Fruit fly (Drosophila melanogaster) whole organism, pupa: Measurements from ENCODE around the gene CG3061.

ENCODE experiments used
- CG10348 ChIP-seq: fragments of 200-800 bp; sonication (Bioruptor generic); IDR thresholded peaks from 2 replicates; pipeline ENCODE4 v1.3.6; 2022; ENCODE audit warnings: missing biosample characterization, missing genetic modification characterization
- CG12605 ChIP-seq: fragments of 200-800 bp; sonication (Bioruptor generic); IDR thresholded peaks from 2 replicates; pipeline ENCODE4 v1.3.6; 2022; ENCODE audit warnings: missing biosample characterization, missing genetic modification characterization
- CG13204 ChIP-seq: fragments of 200-800 bp; sonication (Bioruptor generic); optimal IDR thresholded peaks from 2 replicates; lab custom pipeline; 2018; ENCODE audit warnings: missing biosample characterization, mild to moderate bottlenecking, missing genetic modification characterization, moderate library complexity
- CG14655 ChIP-seq: fragments of 200-800 bp; sonication (Bioruptor generic); optimal IDR thresholded peaks from 3 replicates; lab custom pipeline; 2017; ENCODE audit warnings: mild to moderate bottlenecking, missing biosample characterization, missing genetic modification reagents, missing genetic modification characterization
- CG15710 ChIP-seq: fragments of 200-800 bp; sonication (Bioruptor generic); optimal IDR thresholded peaks from 2 replicates; lab custom pipeline; 2018; ENCODE audit warnings: missing biosample characterization, mild to moderate bottlenecking, missing genetic modification characterization, moderate library complexity
- CG17806 ChIP-seq: fragments of 200-800 bp; sonication (Bioruptor generic); optimal IDR thresholded peaks from 2 replicates; lab custom pipeline; 2018; ENCODE audit warnings: missing biosample characterization, mild to moderate bottlenecking, missing genetic modification characterization, moderate library complexity
- CG32121 ChIP-seq: fragments of 200-800 bp; sonication (Bioruptor generic); IDR thresholded peaks from 2 replicates; pipeline ENCODE4 v1.3.6; 2022; ENCODE audit warnings: missing biosample characterization, missing genetic modification characterization
- CG34367 ChIP-seq: fragments of 200-800 bp; sonication (Bioruptor generic); optimal IDR thresholded peaks from 2 replicates; lab custom pipeline; 2018; ENCODE audit warnings: missing biosample characterization, mild to moderate bottlenecking, missing genetic modification characterization
- CG4496 ChIP-seq: fragments of 200-800 bp; sonication (Bioruptor generic); IDR thresholded peaks from 3 replicates; pipeline ENCODE4 v1.3.6; 2022; ENCODE audit warnings: missing biosample characterization, missing genetic modification characterization
- CG8159 ChIP-seq: fragments of 200-800 bp; sonication (Bioruptor generic); optimal IDR thresholded peaks from 3 replicates; lab custom pipeline; 2018; ENCODE audit warnings: missing biosample characterization, mild to moderate bottlenecking, missing genetic modification characterization, moderate library complexity
- CG8301 ChIP-seq: fragments of 200-800 bp; sonication (Bioruptor generic); optimal IDR thresholded peaks from 2 replicates; lab custom pipeline; 2018; ENCODE audit warnings: missing biosample characterization, mild to moderate bottlenecking, missing genetic modification characterization
- CG9948 ChIP-seq: fragments of 200-800 bp; sonication (Bioruptor generic); optimal IDR thresholded peaks from 2 replicates; lab custom pipeline; 2018; ENCODE audit warnings: missing biosample characterization, mild to moderate bottlenecking, missing genetic modification characterization, moderate library complexity
- D1 ChIP-seq: fragments of 200-800 bp; sonication (Bioruptor generic); optimal IDR thresholded peaks from 2 replicates; lab custom pipeline; 2018; ENCODE audit warnings: missing biosample characterization, mild to moderate bottlenecking, missing genetic modification characterization, moderate library complexity
- EcR ChIP-seq: fragments of 200-800 bp; sonication (Bioruptor generic); optimal IDR thresholded peaks from 3 replicates; lab custom pipeline; 2019; ENCODE audit warnings: missing biosample characterization, missing genetic modification characterization, mild to moderate bottlenecking, moderate library complexity, missing genetic modification reagents
- Ets98B ChIP-seq: fragments of 200-800 bp; sonication (Bioruptor generic); IDR thresholded peaks from 2 replicates; pipeline ENCODE4 v1.3.6; 2022; ENCODE audit warnings: missing biosample characterization, missing genetic modification characterization
- Pif1A ChIP-seq: fragments of 200-800 bp; sonication (Bioruptor generic); optimal IDR thresholded peaks from 3 replicates; lab custom pipeline; 2016; ENCODE audit warnings: missing biosample characterization, missing genetic modification characterization
- Pif1B ChIP-seq: fragments of 200-800 bp; sonication (Bioruptor generic); optimal IDR thresholded peaks from 3 replicates; lab custom pipeline; 2016; ENCODE audit warnings: missing biosample characterization, missing genetic modification characterization
- Snoo ChIP-seq: fragments of 200-800 bp; sonication (Bioruptor generic); optimal IDR thresholded peaks from 3 replicates; lab custom pipeline; 2017; ENCODE audit warnings: missing biosample characterization, mild to moderate bottlenecking, missing genetic modification characterization, inconsistent platforms
- fd96Ca ChIP-seq: fragments of 200-800 bp; sonication (Bioruptor generic); IDR thresholded peaks from 3 replicates; pipeline ENCODE4 v1.3.6; 2022; ENCODE audit warnings: missing biosample characterization, missing genetic modification characterization
- gl ChIP-seq: fragments of 200-800 bp; sonication (Bioruptor generic); optimal IDR thresholded peaks from 2 replicates; lab custom pipeline; 2018; ENCODE audit warnings: missing biosample characterization, mild to moderate bottlenecking, missing genetic modification characterization
- rn ChIP-seq: fragments of 200-800 bp; sonication (Bioruptor generic); IDR thresholded peaks from 2 replicates; pipeline ENCODE4 v1.3.6; 2022; ENCODE audit warnings: missing biosample characterization, missing genetic modification characterization

Gene CG3061

DNA sequence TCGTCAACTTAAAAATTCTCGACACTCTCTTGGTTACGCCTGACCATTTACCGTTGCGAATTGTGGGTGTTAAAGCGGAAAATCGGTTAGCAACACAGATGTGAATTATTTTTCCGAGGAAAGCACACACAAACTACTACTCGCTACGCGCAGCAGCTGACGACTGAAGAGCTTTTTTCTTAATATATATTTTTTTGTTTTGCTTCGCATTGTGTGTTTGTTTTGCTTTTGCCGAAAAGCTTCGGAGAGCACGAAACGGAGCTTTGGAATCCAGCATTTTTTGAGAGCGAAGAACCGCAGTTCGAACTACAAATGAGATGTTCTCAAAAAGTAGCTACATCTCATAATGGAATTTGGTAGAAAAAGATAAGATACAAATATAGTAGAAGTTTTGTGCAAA, 6.4 kb upstream of the CG3061 start:
- TF ChIP-seq fd96Ca (GFP tag; lab: Robert Waterston, UW) (no peak; the same call in 2 of the 3 replicates), CG17806 (tag; lab: Kevin White, UChicago) (peak; percentile 47), CG8159 (peak; percentile 36), CG34367 (tag; lab: Kevin White, UChicago) (peak; percentile 65), CG13204 (GFP tag; lab: Kevin White, UChicago) (peak; percentile 73), CG12605 (peak; percentile 94), CG15710 (tag; lab: Kevin White, UChicago) (peak; percentile 55), Ets98B (GFP tag; lab: Robert Waterston, UW) (peak; percentile 86), CG8301 (peak; percentile 33), Snoo (tag; lab: Kevin White, UChicago) (peak; percentile 20), CG14655 (GFP tag; lab: Kevin White, UChicago) (peak; percentile 59), gl (tag; lab: Kevin White, UChicago) (peak; percentile 85), Pif1A (GFP tag; lab: Kevin White, UChicago) (peak; percentile 67), CG9948 (tag; lab: Kevin White, UChicago) (no peak), D1 (tag; lab: Kevin White, UChicago) (no peak), CG4496 (peak; percentile 84), CG32121 (peak; percentile 69), rn (no peak), Pif1B (GFP tag; lab: Kevin White, UChicago) (peak; percentile 73)

dm6 chr3R:14026212-14026952, 5.8 kb upstream of the CG3061 start:
- no peak for TF ChIP-seq CG14655 (GFP tag; lab: Kevin White, UChicago)
- peak; percentile 18 for TF ChIP-seq EcR (GFP tag; lab: Kevin White, UChicago)

dm6 chr3R:14026953-14027721, 5.0 kb upstream of the CG3061 start:
- TF ChIP-seq EcR (GFP tag; lab: Kevin White, UChicago) (peak; percentile 81), Ets98B (GFP tag; lab: Robert Waterston, UW) (no peak)

- TF ChIP-seq CG15710 (tag; lab: Kevin White, UChicago) (no peak), CG32121 (no peak), CG13204 (GFP tag; lab: Kevin White, UChicago) (no peak), CG4496 (no peak), CG9948 (tag; lab: Kevin White, UChicago) (no peak), CG8301 (no peak), CG10348 (GFP tag; lab: Robert Waterston, UW) (no peak), fd96Ca (GFP tag; lab: Robert Waterston, UW) (no peak), rn (no peak), CG34367 (tag; lab: Kevin White, UChicago) (no peak), CG8159 (no peak), Ets98B (GFP tag; lab: Robert Waterston, UW) (no peak), EcR (GFP tag; lab: Kevin White, UChicago) (no peak), Pif1B (GFP tag; lab: Kevin White, UChicago) (no peak), CG12605 (no peak)
Observed at dm6 chr3R:14028158-14028557, 4.0 kb upstream of the CG3061 start.

DNA sequence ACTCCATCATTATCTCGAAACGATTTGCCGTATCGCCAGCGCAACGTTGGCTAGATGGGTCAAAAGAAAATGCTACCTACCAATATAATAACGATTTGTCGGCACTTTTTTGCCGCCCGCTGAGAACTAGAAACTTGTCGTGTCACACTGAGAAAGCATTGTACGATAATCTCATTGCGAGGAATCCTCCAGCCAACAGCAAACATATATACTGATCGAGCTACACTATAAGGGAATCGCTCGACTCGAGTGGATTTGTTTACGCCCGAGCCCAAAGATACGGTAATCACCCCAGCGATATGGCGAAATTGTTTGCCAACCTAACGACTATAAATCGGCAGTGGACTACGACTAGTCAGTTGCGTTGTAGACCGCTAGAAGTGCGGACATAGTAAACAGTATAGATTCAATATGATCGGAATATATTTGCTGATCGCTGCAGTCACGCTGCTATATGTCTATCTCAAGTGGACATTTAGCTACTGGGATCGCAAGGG, 3.2 kb upstream of the CG3061 start, which contains the start of gene Cyp6d5:
Gene Cyp6d5 (plus strand): TSS at position 356 of the 497 bp plus-strand sequence.
- TF ChIP-seq CG9948 (tag; lab: Kevin White, UChicago) (no peak), CG4496 (no peak), CG12605 (no peak), CG8159 (no peak), CG17806 (tag; lab: Kevin White, UChicago) (no peak), CG13204 (GFP tag; lab: Kevin White, UChicago) (no peak), CG14655 (GFP tag; lab: Kevin White, UChicago) (no peak), Pif1A (GFP tag; lab: Kevin White, UChicago) (no peak), D1 (tag; lab: Kevin White, UChicago) (no peak), gl (tag; lab: Kevin White, UChicago) (no peak), fd96Ca (GFP tag; lab: Robert Waterston, UW) (no peak), Ets98B (GFP tag; lab: Robert Waterston, UW) (no peak), CG34367 (tag; lab: Kevin White, UChicago) (no peak), CG8301 (no peak), rn (no peak), Snoo (tag; lab: Kevin White, UChicago) (no peak), CG15710 (tag; lab: Kevin White, UChicago) (no peak), EcR (GFP tag; lab: Kevin White, UChicago) (no peak), CG10348 (GFP tag; lab: Robert Waterston, UW) (no peak), Pif1B (GFP tag; lab: Kevin White, UChicago) (no peak)
